Worm (Caenorhabditis elegans) whole organism, L2 larva: Measurements from ENCODE around the gene csr-1.
"Not testable (repeated sequence)": the region's sequence is repeated elsewhere in the genome, so short reads cannot be mapped to it uniquely, and the experiment has no call there.

ENCODE experiments used
- C34F6.9 ChIP-seq: fragments of 150-350 bp; optimal IDR thresholded peaks from 2 replicates; lab custom pipeline; 2014; ENCODE audit warnings: missing biosample characterization, missing genetic modification characterization
- F13H6.1 ChIP-seq: sonication (generic microtip); optimal IDR thresholded peaks from 2 replicates; lab custom pipeline; 2016; ENCODE audit warnings: missing genetic modification characterization, missing compliant biosample characterization
- R02D3.7 ChIP-seq: fragments of 150-350 bp; optimal IDR thresholded peaks from 2 replicates; lab custom pipeline; 2014; ENCODE audit warnings: missing biosample characterization, missing genetic modification characterization
- ZK546.5 ChIP-seq: sonication (generic microtip); optimal IDR thresholded peaks from 2 replicates; lab custom pipeline; 2017; ENCODE audit warnings: missing biosample characterization, missing genetic modification characterization
- aly-2 ChIP-seq: fragments of 150-350 bp; optimal IDR thresholded peaks from 2 replicates; lab custom pipeline; 2014; ENCODE audit warnings: missing biosample characterization, missing genetic modification characterization
- ama-1 ChIP-seq: fragments of 150-350 bp; optimal IDR thresholded peaks from 2 replicates; lab custom pipeline; 2018; ENCODE audit warnings: inconsistent platforms
- blmp-1 ChIP-seq: sonication (generic microtip); optimal IDR thresholded peaks from 2 replicates; lab custom pipeline; 2017; ENCODE audit warnings: missing genetic modification characterization, mild to moderate bottlenecking, missing compliant biosample characterization, antibody characterized with exemption, moderate library complexity; ENCODE audit not compliant: insufficient read depth
- ceh-82 ChIP-seq: fragments of 150-350 bp; optimal IDR thresholded peaks from 2 replicates; lab custom pipeline; 2014; ENCODE audit warnings: missing biosample characterization, missing genetic modification characterization
- crh-2 ChIP-seq: sonication (generic microtip); optimal IDR thresholded peaks from 2 replicates; lab custom pipeline; 2017; ENCODE audit warnings: missing biosample characterization, missing genetic modification characterization
- dmd-4 ChIP-seq: sonication (generic microtip); optimal IDR thresholded peaks from 2 replicates; lab custom pipeline; 2017; ENCODE audit warnings: missing biosample characterization, missing genetic modification characterization
- gmeb-1 ChIP-seq: fragments of 150-350 bp; optimal IDR thresholded peaks from 2 replicates; lab custom pipeline; 2014; ENCODE audit warnings: missing biosample characterization, missing genetic modification characterization
- lin-11 ChIP-seq: fragments of 150-350 bp; sonication (generic microtip); optimal IDR thresholded peaks from 2 replicates; lab custom pipeline; 2014; ENCODE audit warnings: missing biosample characterization, missing genetic modification characterization, inconsistent platforms, mixed read lengths
- lin-13 ChIP-seq: fragments of 150-350 bp; optimal IDR thresholded peaks from 2 replicates; lab custom pipeline; 2014; ENCODE audit warnings: missing biosample characterization, missing genetic modification reagents, missing genetic modification characterization
- lsy-2 ChIP-seq, 2 experiments: fragments of 150-350 bp in 1 of 2; sonication (generic microtip) in 1 of 2; optimal IDR thresholded peaks; 2 replicates each; lab custom pipeline; 2014 to 2017; ENCODE audit warnings: missing biosample characterization in 2 of 2, missing genetic modification characterization in 2 of 2
- mbf-1 ChIP-seq: sonication (generic microtip); optimal IDR thresholded peaks from 2 replicates; lab custom pipeline; 2017; ENCODE audit warnings: missing biosample characterization, missing genetic modification characterization
- mdl-1 ChIP-seq, 2 experiments: fragments of 150-350 bp in 1 of 2; sonication (generic microtip) in 1 of 2; optimal IDR thresholded peaks; 2 replicates each; lab custom pipeline; 2017; ENCODE audit warnings: missing biosample characterization in 2 of 2, missing genetic modification characterization in 2 of 2
- nhr-12 ChIP-seq: fragments of 150-350 bp; optimal IDR thresholded peaks from 2 replicates; lab custom pipeline; 2014; ENCODE audit warnings: missing biosample characterization, missing genetic modification characterization
- nhr-129 ChIP-seq: fragments of 150-350 bp; optimal IDR thresholded peaks from 2 replicates; lab custom pipeline; 2014; ENCODE audit warnings: missing biosample characterization, missing genetic modification characterization
- nhr-23 ChIP-seq: fragments of 150-350 bp; optimal IDR thresholded peaks from 2 replicates; lab custom pipeline; 2014; ENCODE audit warnings: missing biosample characterization, missing genetic modification reagents, missing genetic modification characterization
- nhr-25 ChIP-seq: fragments of 150-350 bp; sonication (generic microtip); optimal IDR thresholded peaks from 3 replicates; lab custom pipeline; 2014; ENCODE audit warnings: missing biosample characterization, missing genetic modification characterization
- nhr-6 ChIP-seq: fragments of 150-350 bp; optimal IDR thresholded peaks from 2 replicates; lab custom pipeline; 2014; ENCODE audit warnings: missing biosample characterization, missing genetic modification characterization
- peb-1 ChIP-seq: fragments of 150-350 bp; optimal IDR thresholded peaks from 2 replicates; lab custom pipeline; 2014; ENCODE audit warnings: missing biosample characterization, missing genetic modification characterization
- sem-4 ChIP-seq: fragments of 150-350 bp; optimal IDR thresholded peaks from 2 replicates; lab custom pipeline; 2014; ENCODE audit warnings: missing biosample characterization, missing genetic modification reagents, missing genetic modification characterization
- skn-1 ChIP-seq: sonication (generic microtip); optimal IDR thresholded peaks from 2 replicates; lab custom pipeline; 2017; ENCODE audit warnings: missing biosample characterization, missing genetic modification characterization
- sma-3 ChIP-seq: sonication (generic microtip); optimal IDR thresholded peaks from 2 replicates; lab custom pipeline; 2016; ENCODE audit warnings: missing genetic modification reagents, missing genetic modification characterization, missing compliant biosample characterization
- sma-9 ChIP-seq, 2 experiments: fragments of 150-350 bp in 1 of 2; sonication (generic microtip) in 1 of 2; optimal IDR thresholded peaks; 2 replicates each; lab custom pipeline; 2014 to 2016; ENCODE audit warnings: missing genetic modification characterization in 2 of 2, mild to moderate bottlenecking in 1 of 2, missing biosample characterization in 1 of 2, missing compliant biosample characterization in 1 of 2, missing genetic modification reagents in 1 of 2, moderate library complexity in 1 of 2
- snpc-4 ChIP-seq: fragments of 150-350 bp; optimal IDR thresholded peaks from 2 replicates; lab custom pipeline; 2014; ENCODE audit warnings: missing biosample characterization, missing genetic modification characterization
- unc-55 ChIP-seq: fragments of 150-350 bp; sonication (generic microtip); optimal IDR thresholded peaks from 3 replicates; lab custom pipeline; 2014; ENCODE audit warnings: missing biosample characterization, missing genetic modification reagents, missing genetic modification characterization
- unc-62 ChIP-seq: fragments of 150-350 bp; optimal IDR thresholded peaks from 2 replicates; lab custom pipeline; 2014; ENCODE audit warnings: missing biosample characterization, missing genetic modification reagents, missing genetic modification characterization
- zag-1 ChIP-seq: fragments of 150-350 bp; optimal IDR thresholded peaks from 2 replicates; lab custom pipeline; 2014; ENCODE audit warnings: missing biosample characterization, missing genetic modification characterization
- ztf-1 ChIP-seq: fragments of 200-800 bp; sonication (Bioruptor generic); conservative IDR thresholded peaks from 2 replicates; pipeline ENCODE4 v1.3.6; 2022; ENCODE audit warnings: missing genetic modification characterization, missing compliant biosample characterization
- ztf-4 ChIP-seq: fragments of 150-350 bp; optimal IDR thresholded peaks from 2 replicates; lab custom pipeline; 2014; ENCODE audit warnings: missing biosample characterization, missing genetic modification characterization

Gene csr-1

ce11 chrIV:7946457-7946856 lies 10.6 kb upstream of the csr-1 start, which contains the start of gene czw-1:
Gene czw-1, minus strand, starts transcription at chrIV:7946825.
- no peak for TF ChIP-seq lin-13 (GFP tag; lab: Kevin White, UChicago)
- TF ChIP-seq sem-4 (tag; lab: Kevin White, UChicago): no peak
- no peak for TF ChIP-seq nhr-25 (tag; lab: Kevin White, UChicago)
- TF ChIP-seq unc-55: no peak
- no peak for TF ChIP-seq nhr-12 (tag; lab: Kevin White, UChicago)

ce11 chrIV:7946899-7947499 lies 10.1 kb upstream of the csr-1 start, which contains the start of gene F20D12.12:
Gene F20D12.12, plus strand, starts transcription at chrIV:7947440.
- TF ChIP-seq lin-13 (GFP tag; lab: Kevin White, UChicago): peak; percentile 65
- TF ChIP-seq C34F6.9: peak; percentile 72
- TF ChIP-seq snpc-4: peak; percentile 7
- TF ChIP-seq lsy-2 (tag; optimal IDR thresholded peaks at IDR 0.05; lab: Kevin White, UChicago): peak; percentile 82 to 96
- TF ChIP-seq nhr-129 (tag; lab: Kevin White, UChicago): peak; percentile 74
- peak; percentile 33 for TF ChIP-seq crh-2 (tag; lab: Kevin White, UChicago)
- peak; percentile 75 for TF ChIP-seq sma-9 (GFP tag; optimal IDR thresholded peaks at IDR 0.05; lab: Kevin White, UChicago)
- not testable (repeated sequence) for TF ChIP-seq sma-9 (tag; optimal IDR thresholded peaks at IDR 0.05; lab: Kevin White, UChicago)
- peak; percentile 68 for TF ChIP-seq F13H6.1 (tag; lab: Kevin White, UChicago)
- TF ChIP-seq sma-3: peak; percentile 68
- TF ChIP-seq zag-1 (tag; lab: Kevin White, UChicago): peak; percentile 49
- TF ChIP-seq gmeb-1 (tag; lab: Kevin White, UChicago): peak; percentile 32
- peak; percentile 55 for TF ChIP-seq unc-55
- TF ChIP-seq nhr-25 (tag; lab: Kevin White, UChicago): peak; percentile 24

ce11 chrIV:7948290-7948689 lies 8.8 kb upstream of the csr-1 start, which contains the start of gene mcm-3AP:
Gene mcm-3AP, plus strand, starts transcription at chrIV:7948672.
- peak; percentile 8 for TF ChIP-seq F13H6.1 (tag; lab: Kevin White, UChicago)
- TF ChIP-seq unc-55: peak; percentile 48
- TF ChIP-seq lsy-2 (tag; optimal IDR thresholded peaks at IDR 0.05; lab: Kevin White, UChicago): peak in 1 of 2 experiments; percentile 63
- TF ChIP-seq C34F6.9: peak; percentile 2

- no peak for TF ChIP-seq dmd-4 (tag; lab: Kevin White, UChicago)
- no peak for TF ChIP-seq sma-3
Measured at ce11 chrIV:7954006-7954405, 3.1 kb upstream of the csr-1 start.

- TF ChIP-seq C34F6.9 (no peak), peb-1 (tag; lab: Kevin White, UChicago) (no peak), ztf-1 (GFP tag; lab: Robert Waterston, UW) (no peak), lin-13 (GFP tag; lab: Kevin White, UChicago) (no peak), aly-2 (tag; lab: Kevin White, UChicago) (no peak), ztf-4 (tag; lab: Kevin White, UChicago) (no peak), mdl-1 (tag; optimal IDR thresholded peaks at IDR 0.05; lab: Kevin White, UChicago) (no peak), ama-1 (lab: Kevin White, UChicago) (no peak), nhr-6 (no peak), ZK546.5 (tag; lab: Kevin White, UChicago) (no peak), unc-62 (GFP tag; lab: Kevin White, UChicago) (no peak), mbf-1 (tag; lab: Kevin White, UChicago) (no peak), snpc-4 (no peak), R02D3.7 (tag; lab: Kevin White, UChicago) (no peak), ceh-82 (tag; lab: Kevin White, UChicago) (no peak), lin-11 (no peak), nhr-25 (tag; lab: Kevin White, UChicago) (no peak), skn-1 (tag; lab: Kevin White, UChicago) (no peak), nhr-23 (no peak)
Measured at ce11 chrIV:7955849-7956248, 1.2 kb upstream of the csr-1 start, which contains the start of gene ceh-19. Gene ceh-19, minus strand, starts transcription at chrIV:7955949.

- no peak for TF ChIP-seq mdl-1 (tag; optimal IDR thresholded peaks at IDR 0.05; lab: Kevin White, UChicago)
- no peak for TF ChIP-seq crh-2 (tag; lab: Kevin White, UChicago)
- TF ChIP-seq blmp-1 (tag; lab: Kevin White, UChicago): no peak
- no peak for TF ChIP-seq ceh-82 (tag; lab: Kevin White, UChicago)
- no peak for TF ChIP-seq dmd-4 (tag; lab: Kevin White, UChicago)
- TF ChIP-seq nhr-25 (tag; lab: Kevin White, UChicago): no peak
- TF ChIP-seq unc-55: no peak
- TF ChIP-seq nhr-12 (tag; lab: Kevin White, UChicago): no peak
- TF ChIP-seq, all 48 proteins: peak for 0
Measured at ce11 chrIV:7957504-7957903, 437 bp downstream of the csr-1 start, which contains the start of gene frpr-10. Gene frpr-10, plus strand, starts transcription at chrIV:7957804.
